Fruit fly (Drosophila melanogaster) whole organism, embryonic: ENCODE results near the gene CG44355.

ENCODE experiments used
- Adf1 ChIP-seq: fragments of 200-800 bp; sonication (Bioruptor generic); IDR thresholded peaks from 2 replicates; pipeline ENCODE4 v1.3.6; 2022; ENCODE audit warnings: missing biosample characterization, missing genetic modification characterization
- Awh ChIP-seq: fragments of 200-800 bp; sonication (Bioruptor generic); IDR thresholded peaks from 2 replicates; pipeline ENCODE4, ENCODE4 v1.3.6; 2022; ENCODE audit warnings: missing biosample characterization, missing genetic modification characterization
- B-H2 ChIP-seq: fragments of 200-800 bp; sonication (Bioruptor generic); optimal IDR thresholded peaks from 2 replicates; lab custom pipeline; 2018; ENCODE audit warnings: missing biosample characterization, mild to moderate bottlenecking, missing genetic modification characterization
- Bgb ChIP-seq: fragments of 200-800 bp; sonication (Bioruptor generic); IDR thresholded peaks from 2 replicates; pipeline ENCODE4 v1.3.6; 2022; ENCODE audit warnings: missing biosample characterization, missing genetic modification characterization; ENCODE audit not compliant: partially characterized antibody
- BtbVII ChIP-seq: fragments of 200-800 bp; sonication (Bioruptor generic); optimal IDR thresholded peaks from 3 replicates; lab custom pipeline; 2017; ENCODE audit warnings: missing biosample characterization, mild to moderate bottlenecking, missing genetic modification characterization
- CG10209 ChIP-seq: fragments of 200-800 bp; sonication (Bioruptor generic); optimal IDR thresholded peaks from 3 replicates; lab custom pipeline; 2017; ENCODE audit warnings: missing biosample characterization, mild to moderate bottlenecking, missing genetic modification characterization, missing genetic modification reagents
- CG10274 ChIP-seq: fragments of 200-800 bp; sonication (Bioruptor generic); optimal IDR thresholded peaks from 3 replicates; lab custom pipeline; 2017; ENCODE audit warnings: missing biosample characterization, mild to moderate bottlenecking, missing genetic modification characterization
- CG10366 ChIP-seq: fragments of 200-800 bp; sonication (Bioruptor generic); IDR thresholded peaks from 2 replicates; pipeline ENCODE4 v1.3.6; 2022; ENCODE audit warnings: missing biosample characterization, missing genetic modification characterization
- CG10543 ChIP-seq: fragments of 200-800 bp; sonication (Bioruptor generic); optimal IDR thresholded peaks from 3 replicates; lab custom pipeline; 2017; ENCODE audit warnings: missing biosample characterization, mild to moderate bottlenecking, missing genetic modification characterization, moderate library complexity
- CG11398 ChIP-seq: fragments of 200-800 bp; sonication (Bioruptor generic); optimal IDR thresholded peaks from 2 replicates; lab custom pipeline; 2016; ENCODE audit warnings: missing biosample characterization, missing genetic modification characterization
- CG11723 ChIP-seq: fragments of 200-800 bp; sonication (Bioruptor generic); optimal IDR thresholded peaks from 2 replicates; lab custom pipeline; 2017; ENCODE audit warnings: missing biosample characterization, mild to moderate bottlenecking, missing genetic modification characterization
- CG12391 ChIP-seq: fragments of 200-800 bp; sonication (Bioruptor generic); optimal IDR thresholded peaks from 3 replicates; lab custom pipeline; 2018; ENCODE audit warnings: missing biosample characterization, mild to moderate bottlenecking, missing genetic modification characterization, moderate library complexity
- CG14667 ChIP-seq: fragments of 200-800 bp; sonication (Bioruptor generic); IDR thresholded peaks from 2 replicates; pipeline ENCODE4 v1.3.6; 2022; ENCODE audit warnings: missing biosample characterization, missing genetic modification characterization
- CG17359 ChIP-seq: fragments of 200-800 bp; sonication (Bioruptor generic); optimal IDR thresholded peaks from 3 replicates; lab custom pipeline; 2018; ENCODE audit warnings: missing biosample characterization, mild to moderate bottlenecking, missing genetic modification characterization, moderate library complexity
- CG1792 ChIP-seq: fragments of 200-800 bp; sonication (Bioruptor generic); optimal IDR thresholded peaks from 2 replicates; lab custom pipeline; 2016; ENCODE audit warnings: missing biosample characterization, missing genetic modification characterization
- CG2116 ChIP-seq: fragments of 200-800 bp; sonication (Bioruptor generic); optimal IDR thresholded peaks from 3 replicates; lab custom pipeline; 2018; ENCODE audit warnings: missing biosample characterization, mild to moderate bottlenecking, missing genetic modification characterization
- CG4820 ChIP-seq: fragments of 200-800 bp; sonication (Bioruptor generic); optimal IDR thresholded peaks from 3 replicates; lab custom pipeline; 2016; ENCODE audit warnings: missing biosample characterization, missing genetic modification characterization
- CG4854 ChIP-seq: fragments of 200-800 bp; sonication (Bioruptor generic); optimal IDR thresholded peaks from 2 replicates; lab custom pipeline; 2016; ENCODE audit warnings: missing biosample characterization, missing genetic modification characterization, inconsistent platforms
- CG5245 ChIP-seq: fragments of 200-800 bp; sonication (Bioruptor generic); optimal IDR thresholded peaks from 3 replicates; lab custom pipeline; 2016; ENCODE audit warnings: missing biosample characterization, missing genetic modification characterization
- CG6689 ChIP-seq: fragments of 200-800 bp; sonication (Bioruptor generic); IDR thresholded peaks from 2 replicates; pipeline ENCODE4 v1.3.6; 2022; ENCODE audit warnings: missing biosample characterization, missing genetic modification characterization
- CG6765 ChIP-seq: fragments of 200-800 bp; sonication (Bioruptor generic); optimal IDR thresholded peaks from 3 replicates; lab custom pipeline; 2017; ENCODE audit warnings: missing biosample characterization, mild to moderate bottlenecking, missing genetic modification characterization
- CG7357 ChIP-seq: fragments of 200-800 bp; sonication (Bioruptor generic); IDR thresholded peaks from 3 replicates; pipeline ENCODE4 v1.3.6; 2022; ENCODE audit warnings: missing biosample characterization, missing genetic modification characterization
- CG9817 ChIP-seq: fragments of 200-800 bp; sonication (Bioruptor generic); optimal IDR thresholded peaks from 2 replicates; lab custom pipeline; 2018; ENCODE audit warnings: missing biosample characterization, mild to moderate bottlenecking, missing genetic modification characterization, moderate library complexity
- CG9876 ChIP-seq: fragments of 200-800 bp; sonication (Bioruptor generic); optimal IDR thresholded peaks from 2 replicates; lab custom pipeline; 2016; ENCODE audit warnings: missing biosample characterization, missing genetic modification characterization
- CG9932 ChIP-seq: fragments of 200-800 bp; sonication (Bioruptor generic); IDR thresholded peaks from 2 replicates; pipeline ENCODE4 v1.3.6; 2022; ENCODE audit warnings: missing biosample characterization, missing genetic modification characterization
- Eip74EF ChIP-seq, 2 experiments: fragments of 200-800 bp in 1 of 2; fragments of >200 bp in 1 of 2; sonication (Bioruptor generic) in 1 of 2; optimal IDR thresholded peaks; 2 replicates each; lab custom pipeline; 2017 to 2019; ENCODE audit warnings: missing biosample characterization in 2 of 2, missing genetic modification characterization in 2 of 2, mild to moderate bottlenecking in 1 of 2, moderate library complexity in 1 of 2
- Rfx ChIP-seq: fragments of 200-800 bp; sonication (Bioruptor generic); IDR thresholded peaks from 2 replicates; pipeline ENCODE4 v1.3.6; 2022; ENCODE audit warnings: missing biosample characterization, missing genetic modification characterization
- Rx ChIP-seq: fragments of 200-800 bp; sonication (Bioruptor generic); IDR thresholded peaks from 2 replicates; pipeline ENCODE4 v1.3.6; 2022; ENCODE audit warnings: missing biosample characterization, missing genetic modification characterization
- Six4 ChIP-seq: fragments of 200-800 bp; sonication (Bioruptor generic); optimal IDR thresholded peaks from 2 replicates; lab custom pipeline; 2016; ENCODE audit warnings: missing biosample characterization, missing genetic modification characterization
- Sry-β ChIP-seq: fragments of 200-800 bp; sonication (Bioruptor generic); optimal IDR thresholded peaks from 2 replicates; lab custom pipeline; 2018; ENCODE audit warnings: missing biosample characterization, mild to moderate bottlenecking, missing genetic modification characterization, moderate library complexity
- Ssrp ChIP-seq: fragments of 200-800 bp; sonication (Bioruptor generic); optimal IDR thresholded peaks from 2 replicates; lab custom pipeline; 2018; ENCODE audit warnings: missing biosample characterization, mild to moderate bottlenecking, missing genetic modification characterization, moderate library complexity
- ato ChIP-seq: fragments of 200-800 bp; sonication (Bioruptor generic); IDR thresholded peaks from 2 replicates; pipeline ENCODE4 v1.3.6; 2022; ENCODE audit warnings: missing biosample characterization, missing genetic modification characterization; ENCODE audit not compliant: partially characterized antibody
- bbx ChIP-seq: fragments of 200-800 bp; sonication (Bioruptor generic); IDR thresholded peaks from 2 replicates; pipeline ENCODE4 v1.3.6; 2022; ENCODE audit warnings: missing biosample characterization, missing genetic modification characterization; ENCODE audit not compliant: partially characterized antibody
- bsh ChIP-seq, 2 experiments: fragments of 200-800 bp; sonication (Bioruptor generic); optimal IDR thresholded peaks; 2 replicates each; lab custom pipeline; 2017 to 2018; ENCODE audit warnings: mild to moderate bottlenecking in 2 of 2, missing biosample characterization in 2 of 2, missing genetic modification characterization in 2 of 2, moderate library complexity in 1 of 2
- dan ChIP-seq: fragments of 200-800 bp; sonication (Bioruptor generic); IDR thresholded peaks from 2 replicates; pipeline ENCODE4 v1.3.6; 2022; ENCODE audit warnings: missing biosample characterization, missing genetic modification characterization
- dm ChIP-seq: fragments of 200-800 bp; sonication (Bioruptor generic); optimal IDR thresholded peaks from 3 replicates; lab custom pipeline; 2016; ENCODE audit warnings: missing biosample characterization, missing genetic modification characterization
- fd96Cb ChIP-seq: fragments of 200-800 bp; sonication (Bioruptor generic); optimal IDR thresholded peaks from 2 replicates; lab custom pipeline; 2018; ENCODE audit warnings: missing biosample characterization, mild to moderate bottlenecking, missing genetic modification characterization, moderate library complexity
- mld ChIP-seq: fragments of 200-800 bp; sonication (Bioruptor generic); IDR thresholded peaks from 3 replicates; pipeline ENCODE4 v1.3.6; 2022; ENCODE audit warnings: missing biosample characterization, missing genetic modification characterization; ENCODE audit not compliant: partially characterized antibody
- nau ChIP-seq: fragments of 200-800 bp; sonication (Bioruptor generic); optimal IDR thresholded peaks from 3 replicates; lab custom pipeline; 2017; ENCODE audit warnings: missing biosample characterization, mild to moderate bottlenecking, missing genetic modification characterization, missing genetic modification reagents
- phol ChIP-seq: fragments of 200-800 bp; sonication (Bioruptor generic); optimal IDR thresholded peaks from 3 replicates; lab custom pipeline; 2018; ENCODE audit warnings: missing biosample characterization, mild to moderate bottlenecking, missing genetic modification characterization, moderate library complexity
- pros ChIP-seq: fragments of 200-800 bp; sonication (Bioruptor generic); optimal IDR thresholded peaks from 3 replicates; lab custom pipeline; 2019; ENCODE audit warnings: missing biosample characterization, mild to moderate bottlenecking, missing genetic modification characterization, moderate library complexity
- sc ChIP-seq, 3 experiments: fragments of >200 bp in 2 of 3; fragments of 200-800 bp in 1 of 3; sonication (Bioruptor generic) in 1 of 3; optimal IDR thresholded peaks; 2 replicates in 2 of 3; 3 replicates in 1 of 3; lab custom pipeline; 2017; ENCODE audit warnings: mild to moderate bottlenecking in 1 of 3, missing biosample characterization in 1 of 3, missing genetic modification characterization in 1 of 3, missing genetic modification reagents in 1 of 3
- sima ChIP-seq: fragments of 200-800 bp; sonication (Bioruptor generic); optimal IDR thresholded peaks from 2 replicates; lab custom pipeline; 2016; ENCODE audit warnings: missing biosample characterization, missing genetic modification characterization
- slou ChIP-seq: fragments of 200-800 bp; sonication (Bioruptor generic); optimal IDR thresholded peaks from 3 replicates; lab custom pipeline; 2016; ENCODE audit warnings: missing biosample characterization, missing genetic modification characterization
- tap ChIP-seq: fragments of 200-800 bp; optimal IDR thresholded peaks from 3 replicates; lab custom pipeline; 2019; ENCODE audit warnings: missing biosample characterization, mild to moderate bottlenecking, missing genetic modification characterization, moderate library complexity
- tna ChIP-seq: fragments of 200-800 bp; sonication (Bioruptor generic); IDR thresholded peaks from 2 replicates; pipeline ENCODE4 v1.3.6; 2022; ENCODE audit warnings: missing biosample characterization, missing genetic modification characterization; ENCODE audit not compliant: partially characterized antibody
- ttk ChIP-seq: fragments of 200-800 bp; sonication (Bioruptor generic); IDR thresholded peaks from 2 replicates; pipeline ENCODE4 v2.1.2; 2022; ENCODE audit warnings: missing biosample characterization, missing genetic modification characterization
- wor ChIP-seq: fragments of 200-800 bp; sonication (Bioruptor generic); IDR thresholded peaks from 2 replicates; pipeline ENCODE4 v1.3.6; 2022; ENCODE audit warnings: missing biosample characterization, missing genetic modification characterization
- zfh2 ChIP-seq: fragments of 200-800 bp; sonication (Bioruptor generic); optimal IDR thresholded peaks from 2 replicates; lab custom pipeline; 2016; ENCODE audit warnings: missing biosample characterization, missing genetic modification characterization

The CG44355 gene

DNA sequence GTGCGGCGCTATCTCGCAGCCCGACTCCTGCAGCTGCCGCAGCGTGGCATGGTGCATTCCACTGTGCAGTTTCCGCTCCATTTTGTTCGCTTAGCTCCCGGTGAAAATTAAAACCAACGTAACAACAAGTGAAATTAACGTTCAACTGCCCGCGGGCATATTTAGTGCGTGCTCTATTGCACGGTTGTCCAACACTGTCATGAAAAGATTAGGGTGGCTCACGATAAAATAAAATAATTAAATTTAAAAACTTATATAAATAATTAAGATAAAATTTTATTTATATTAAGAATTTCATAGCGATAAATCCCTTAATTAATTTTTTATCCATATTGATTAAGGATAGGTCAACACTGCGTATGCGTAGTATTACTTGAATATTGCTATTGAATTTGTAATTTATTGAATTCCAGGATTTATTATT is 39.4 kb upstream of the CG44355 start, which contains the start of gene Pbgs (continued):
- TF ChIP-seq CG10209 (peak; percentile 7), bbx (0 out of 2 replicates have a peak, but pooled peaks have one; percentile 23), CG9817 (peak; percentile 21), tna (no peak), Rx (GFP tag; lab: Robert Waterston, UW) (no peak), sima (GFP tag; lab: Kevin White, UChicago) (no peak), ato (GFP tag; lab: Robert Waterston, UW) (0 out of 2 replicates have a peak, but pooled peaks have one; percentile 24), mld (no peak), nau (GFP tag; lab: Kevin White, UChicago) (no peak), tap (tag; lab: Kevin White, UChicago) (no peak), CG2116 (no peak), CG7357 (GFP tag; lab: Robert Waterston, UW) (no peak), CG11723 (GFP tag; lab: Kevin White, UChicago) (no peak), CG17359 (tag; lab: Kevin White, UChicago) (peak; percentile 59), phol (peak; percentile 66), dm (no peak), Awh (GFP tag; lab: Robert Waterston, UW) (no peak), zfh2 (GFP tag; lab: Kevin White, UChicago) (no peak), CG5245 (GFP tag; lab: Kevin White, UChicago) (no peak), wor (GFP tag; lab: Robert Waterston, UW) (no peak), CG4854 (GFP tag; lab: Kevin White, UChicago) (no peak), CG9932 (GFP tag; lab: Robert Waterston, UW) (peak; percentile 52), CG14667 (GFP tag; lab: Robert Waterston, UW) (no peak), slou (GFP tag; lab: Kevin White, UChicago) (no peak), Six4 (GFP tag; lab: Kevin White, UChicago) (no peak), CG6689 (peak; percentile 40; the same call in 1 of the 2 replicates), CG9876 (GFP tag; lab: Kevin White, UChicago) (no peak), Rfx (GFP tag; lab: Robert Waterston, UW) (peak; percentile 58), CG4820 (no peak), ttk (GFP tag; lab: Robert Waterston, UW) (peak; percentile 34; the same call in 1 of the 2 replicates), Bgb (GFP tag; lab: Robert Waterston, UW) (peak; percentile 24; the same call in 1 of the 2 replicates), fd96Cb (tag; lab: Kevin White, UChicago) (no peak), CG6765 (GFP tag; lab: Kevin White, UChicago) (no peak), Eip74EF (GFP tag; optimal IDR thresholded peaks at IDR 0.05; lab: Kevin White, UChicago) (peak in 1 of 2 experiments; percentile 45), sc (optimal IDR thresholded peaks at IDR 0.05; lab: Kevin White, UChicago) (no peak), sc (GFP tag; optimal IDR thresholded peaks at IDR 0.05; lab: Kevin White, UChicago) (no peak), dan (GFP tag; lab: Robert Waterston, UW) (no peak), CG10543 (GFP tag; lab: Kevin White, UChicago) (no peak), BtbVII (GFP tag; lab: Kevin White, UChicago) (peak; percentile 53), pros (GFP tag; lab: Kevin White, UChicago) (no peak), Ssrp (tag; lab: Kevin White, UChicago) (no peak), CG11398 (GFP tag; lab: Kevin White, UChicago) (no peak), CG1792 (GFP tag; lab: Kevin White, UChicago) (no peak), CG10274 (GFP tag; lab: Kevin White, UChicago) (no peak), Adf1 (GFP tag; lab: Robert Waterston, UW) (no peak), CG12391 (peak; percentile 52), CG10366 (GFP tag; lab: Robert Waterston, UW) (0 out of 2 replicates have a peak, but pooled peaks have one; percentile 7), Sry-β (GFP tag; lab: Kevin White, UChicago) (no peak), B-H2 (no peak), bsh (GFP tag; optimal IDR thresholded peaks at IDR 0.05; lab: Kevin White, UChicago) (peak in 1 of 2 experiments; percentile 30)
